Fruit fly (Drosophila melanogaster) whole organism, pupa: ENCODE measurements around the gene CG32855.
A peak's percentile ranks its signal among the peaks of the same experiment; 100 is the strongest.

Experiments
- CG10348 ChIP-seq: fragments of 200-800 bp; sonication (Bioruptor generic); IDR thresholded peaks from 2 replicates; pipeline ENCODE4 v1.3.6; 2022; ENCODE audit warnings: missing biosample characterization, missing genetic modification characterization
- CG12605 ChIP-seq: fragments of 200-800 bp; sonication (Bioruptor generic); IDR thresholded peaks from 2 replicates; pipeline ENCODE4 v1.3.6; 2022; ENCODE audit warnings: missing biosample characterization, missing genetic modification characterization
- CG13204 ChIP-seq: fragments of 200-800 bp; sonication (Bioruptor generic); optimal IDR thresholded peaks from 2 replicates; lab custom pipeline; 2018; ENCODE audit warnings: missing biosample characterization, mild to moderate bottlenecking, missing genetic modification characterization, moderate library complexity
- CG14655 ChIP-seq: fragments of 200-800 bp; sonication (Bioruptor generic); optimal IDR thresholded peaks from 3 replicates; lab custom pipeline; 2017; ENCODE audit warnings: mild to moderate bottlenecking, missing biosample characterization, missing genetic modification reagents, missing genetic modification characterization
- CG15710 ChIP-seq: fragments of 200-800 bp; sonication (Bioruptor generic); optimal IDR thresholded peaks from 2 replicates; lab custom pipeline; 2018; ENCODE audit warnings: missing biosample characterization, mild to moderate bottlenecking, missing genetic modification characterization, moderate library complexity
- CG17806 ChIP-seq: fragments of 200-800 bp; sonication (Bioruptor generic); optimal IDR thresholded peaks from 2 replicates; lab custom pipeline; 2018; ENCODE audit warnings: missing biosample characterization, mild to moderate bottlenecking, missing genetic modification characterization, moderate library complexity
- CG32121 ChIP-seq: fragments of 200-800 bp; sonication (Bioruptor generic); IDR thresholded peaks from 2 replicates; pipeline ENCODE4 v1.3.6; 2022; ENCODE audit warnings: missing biosample characterization, missing genetic modification characterization
- CG34367 ChIP-seq: fragments of 200-800 bp; sonication (Bioruptor generic); optimal IDR thresholded peaks from 2 replicates; lab custom pipeline; 2018; ENCODE audit warnings: missing biosample characterization, mild to moderate bottlenecking, missing genetic modification characterization
- CG4496 ChIP-seq: fragments of 200-800 bp; sonication (Bioruptor generic); IDR thresholded peaks from 3 replicates; pipeline ENCODE4 v1.3.6; 2022; ENCODE audit warnings: missing biosample characterization, missing genetic modification characterization
- CG8159 ChIP-seq: fragments of 200-800 bp; sonication (Bioruptor generic); optimal IDR thresholded peaks from 3 replicates; lab custom pipeline; 2018; ENCODE audit warnings: missing biosample characterization, mild to moderate bottlenecking, missing genetic modification characterization, moderate library complexity
- CG8301 ChIP-seq: fragments of 200-800 bp; sonication (Bioruptor generic); optimal IDR thresholded peaks from 2 replicates; lab custom pipeline; 2018; ENCODE audit warnings: missing biosample characterization, mild to moderate bottlenecking, missing genetic modification characterization
- CG9948 ChIP-seq: fragments of 200-800 bp; sonication (Bioruptor generic); optimal IDR thresholded peaks from 2 replicates; lab custom pipeline; 2018; ENCODE audit warnings: missing biosample characterization, mild to moderate bottlenecking, missing genetic modification characterization, moderate library complexity
- D1 ChIP-seq: fragments of 200-800 bp; sonication (Bioruptor generic); optimal IDR thresholded peaks from 2 replicates; lab custom pipeline; 2018; ENCODE audit warnings: missing biosample characterization, mild to moderate bottlenecking, missing genetic modification characterization, moderate library complexity
- EcR ChIP-seq: fragments of 200-800 bp; sonication (Bioruptor generic); optimal IDR thresholded peaks from 3 replicates; lab custom pipeline; 2019; ENCODE audit warnings: missing biosample characterization, missing genetic modification characterization, mild to moderate bottlenecking, moderate library complexity, missing genetic modification reagents
- Ets98B ChIP-seq: fragments of 200-800 bp; sonication (Bioruptor generic); IDR thresholded peaks from 2 replicates; pipeline ENCODE4 v1.3.6; 2022; ENCODE audit warnings: missing biosample characterization, missing genetic modification characterization
- Pif1A ChIP-seq: fragments of 200-800 bp; sonication (Bioruptor generic); optimal IDR thresholded peaks from 3 replicates; lab custom pipeline; 2016; ENCODE audit warnings: missing biosample characterization, missing genetic modification characterization
- Pif1B ChIP-seq: fragments of 200-800 bp; sonication (Bioruptor generic); optimal IDR thresholded peaks from 3 replicates; lab custom pipeline; 2016; ENCODE audit warnings: missing biosample characterization, missing genetic modification characterization
- Snoo ChIP-seq: fragments of 200-800 bp; sonication (Bioruptor generic); optimal IDR thresholded peaks from 3 replicates; lab custom pipeline; 2017; ENCODE audit warnings: missing biosample characterization, mild to moderate bottlenecking, missing genetic modification characterization, inconsistent platforms
- fd96Ca ChIP-seq: fragments of 200-800 bp; sonication (Bioruptor generic); IDR thresholded peaks from 3 replicates; pipeline ENCODE4 v1.3.6; 2022; ENCODE audit warnings: missing biosample characterization, missing genetic modification characterization
- gl ChIP-seq: fragments of 200-800 bp; sonication (Bioruptor generic); optimal IDR thresholded peaks from 2 replicates; lab custom pipeline; 2018; ENCODE audit warnings: missing biosample characterization, mild to moderate bottlenecking, missing genetic modification characterization
- rn ChIP-seq: fragments of 200-800 bp; sonication (Bioruptor generic); IDR thresholded peaks from 2 replicates; pipeline ENCODE4 v1.3.6; 2022; ENCODE audit warnings: missing biosample characterization, missing genetic modification characterization

Gene CG32855

DNA sequence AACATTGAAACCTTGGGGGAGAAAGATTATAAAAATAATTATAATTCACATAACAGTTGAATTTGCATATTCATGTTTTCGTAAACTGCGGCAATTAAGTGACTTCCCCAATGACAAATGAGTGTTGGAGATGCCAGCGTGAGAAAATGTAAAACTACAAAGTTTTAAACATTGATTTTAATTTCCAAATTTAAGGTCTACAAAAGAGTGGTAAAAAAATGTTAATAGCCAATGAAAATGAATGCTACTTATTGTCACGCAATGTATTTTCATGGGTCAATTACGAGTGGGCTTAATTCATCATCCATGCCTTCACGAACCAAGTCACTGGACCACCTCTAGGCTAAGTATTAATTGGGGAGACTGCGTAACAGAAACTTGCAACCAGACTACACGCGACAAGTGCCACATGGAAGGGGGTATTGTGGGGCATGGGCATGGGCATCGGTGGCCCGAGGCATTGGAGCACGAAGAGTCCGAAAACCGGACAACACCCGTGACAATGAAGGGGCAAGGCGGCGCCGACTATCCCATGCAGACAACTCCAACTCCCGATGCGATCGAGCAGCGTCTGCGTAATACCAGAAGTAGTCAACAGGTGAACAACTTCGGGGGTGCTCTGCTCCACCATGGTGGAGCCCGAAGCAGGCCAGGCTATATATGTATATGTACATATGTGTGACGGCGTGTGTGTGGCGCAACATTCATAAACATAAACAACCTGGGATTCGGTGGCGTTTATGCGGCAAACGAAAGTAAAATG, 38.5 kb downstream of the CG32855 start:
- no peak for TF ChIP-seq gl (tag; lab: Kevin White, UChicago)
- no peak for TF ChIP-seq CG32121 (GFP tag; lab: Robert Waterston, UW)
- TF ChIP-seq D1 (tag; lab: Kevin White, UChicago), result no peak
- no peak for TF ChIP-seq Ets98B (GFP tag; lab: Robert Waterston, UW)
- TF ChIP-seq CG17806 (tag; lab: Kevin White, UChicago), result peak; percentile 10
- TF ChIP-seq CG4496, result peak; percentile 28; the same call in 2 of the 3 replicates
- no peak for TF ChIP-seq CG12605
- TF ChIP-seq Pif1B (GFP tag; lab: Kevin White, UChicago), result peak; percentile 16
- peak; percentile 36 for TF ChIP-seq CG8301 (tag; lab: Kevin White, UChicago)
- TF ChIP-seq CG8159, result peak; percentile 17
- TF ChIP-seq CG13204, result no peak
- TF ChIP-seq CG34367 (tag; lab: Kevin White, UChicago), result no peak
- TF ChIP-seq CG10348 (GFP tag; lab: Robert Waterston, UW), result 0 out of 2 replicates have a peak, but pooled peaks have one; percentile 9
- TF ChIP-seq EcR (GFP tag; lab: Kevin White, UChicago), result peak; percentile 82
- no peak for TF ChIP-seq CG15710 (tag; lab: Kevin White, UChicago)
- TF ChIP-seq Snoo (tag; lab: Kevin White, UChicago), result peak; percentile 9
- TF ChIP-seq CG9948 (tag; lab: Kevin White, UChicago), result no peak
- TF ChIP-seq fd96Ca (GFP tag; lab: Robert Waterston, UW), result 0 out of 3 replicates have a peak, but pooled peaks have one; percentile 46
- TF ChIP-seq rn (GFP tag; lab: Robert Waterston, UW), result no peak
- TF ChIP-seq Pif1A (GFP tag; lab: Kevin White, UChicago), result peak; percentile 11
- no peak for TF ChIP-seq CG14655 (GFP tag; lab: Kevin White, UChicago)

DNA sequence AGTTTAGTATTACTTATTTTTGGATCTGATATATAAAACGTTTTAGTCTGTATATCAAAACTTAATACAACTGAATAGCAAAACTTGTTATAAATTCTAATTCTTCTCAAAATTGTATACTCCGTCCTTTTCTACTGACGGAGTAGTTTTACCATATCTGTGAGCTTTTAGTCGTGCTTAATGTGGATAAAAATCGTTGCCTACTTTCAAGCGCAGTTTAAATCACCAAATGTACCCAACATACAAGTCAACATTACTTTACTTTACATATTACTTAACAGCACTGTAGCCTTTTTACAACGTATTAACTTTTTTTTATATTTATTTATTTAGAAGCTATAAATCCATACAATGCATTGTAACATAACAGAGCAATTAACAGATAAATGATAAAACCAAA, 39.9 kb downstream of the CG32855 start:
- no peak for TF ChIP-seq CG8301 (tag; lab: Kevin White, UChicago)
- no peak for TF ChIP-seq CG34367 (tag; lab: Kevin White, UChicago)
- TF ChIP-seq gl (tag; lab: Kevin White, UChicago), result no peak
- TF ChIP-seq CG32121 (GFP tag; lab: Robert Waterston, UW), result no peak
- TF ChIP-seq D1 (tag; lab: Kevin White, UChicago), result peak; percentile 38
- TF ChIP-seq fd96Ca (GFP tag; lab: Robert Waterston, UW), result no peak
- TF ChIP-seq Pif1B (GFP tag; lab: Kevin White, UChicago), result no peak

DNA sequence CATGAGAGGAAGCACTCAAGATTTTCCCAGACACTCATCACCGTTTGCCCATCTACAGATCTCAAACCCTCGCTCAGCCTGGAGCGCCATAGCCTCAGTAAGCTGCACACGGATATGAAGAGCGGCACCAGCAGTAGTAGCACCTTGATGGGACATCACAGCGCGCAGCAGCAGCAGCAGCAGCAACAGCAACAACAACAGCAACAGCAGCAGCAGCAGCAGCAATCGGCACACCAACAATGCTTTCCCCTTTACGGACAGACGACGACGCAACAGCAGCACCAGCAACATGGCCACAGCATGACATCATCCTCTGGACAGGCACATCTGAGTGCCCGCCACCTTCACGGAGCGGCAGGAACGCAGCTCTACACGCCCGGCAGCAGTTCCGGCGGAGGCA, 41.2 kb downstream of the CG32855 start:
- TF ChIP-seq CG13204 (no peak), D1 (tag; lab: Kevin White, UChicago) (no peak), CG12605 (no peak), CG34367 (tag; lab: Kevin White, UChicago) (no peak), CG4496 (no peak), fd96Ca (GFP tag; lab: Robert Waterston, UW) (no peak), Pif1B (GFP tag; lab: Kevin White, UChicago) (no peak), CG15710 (tag; lab: Kevin White, UChicago) (no peak), Pif1A (GFP tag; lab: Kevin White, UChicago) (no peak), gl (tag; lab: Kevin White, UChicago) (no peak), CG9948 (tag; lab: Kevin White, UChicago) (no peak), CG8301 (tag; lab: Kevin White, UChicago) (no peak), CG17806 (tag; lab: Kevin White, UChicago) (no peak), rn (GFP tag; lab: Robert Waterston, UW) (no peak)

DNA sequence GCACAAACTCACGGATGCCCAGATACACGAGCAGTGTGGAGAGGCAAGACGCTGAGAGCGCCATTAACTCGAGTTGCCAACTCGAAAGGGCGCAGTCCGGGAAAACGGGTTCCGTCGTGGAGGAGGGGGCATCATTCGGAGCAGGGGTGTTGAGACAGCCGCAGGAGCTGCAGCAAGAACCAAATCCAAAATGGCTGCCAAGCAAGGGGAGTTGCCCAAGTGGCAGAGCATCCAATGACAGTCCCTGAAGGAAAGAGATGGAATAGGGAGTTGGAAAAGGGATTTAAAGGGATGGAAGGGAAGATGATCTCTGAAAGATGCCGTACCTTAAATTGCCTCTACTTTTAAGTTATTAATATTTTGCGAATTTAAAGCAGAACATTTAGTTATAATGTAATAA, 42.7 kb downstream of the CG32855 start:
- TF ChIP-seq D1 (tag; lab: Kevin White, UChicago), result peak; percentile 15
- no peak for TF ChIP-seq CG9948 (tag; lab: Kevin White, UChicago)
- no peak for TF ChIP-seq CG15710 (tag; lab: Kevin White, UChicago)
- no peak for TF ChIP-seq Pif1B (GFP tag; lab: Kevin White, UChicago)
- TF ChIP-seq CG8159, result no peak
- TF ChIP-seq, all 21 proteins: peak for 1

DNA sequence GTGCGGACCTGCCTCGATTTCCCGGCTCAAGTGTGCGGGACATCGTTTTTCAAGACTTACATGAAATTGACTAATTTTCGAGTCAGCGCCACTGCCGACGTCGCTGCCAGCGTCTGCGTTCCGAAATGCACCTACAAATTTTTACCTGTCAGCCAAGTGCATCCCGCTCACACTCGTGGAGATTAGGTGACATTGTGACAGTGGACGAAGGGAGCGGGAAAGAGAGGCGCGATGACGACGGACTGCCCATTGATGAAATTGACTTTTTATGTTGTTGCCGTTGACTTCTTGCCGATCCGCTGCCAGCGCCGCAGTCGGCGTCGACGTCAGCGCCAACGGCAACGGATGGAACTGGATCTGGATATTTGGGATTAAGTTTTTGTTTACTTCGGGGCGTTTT, 46.6 kb downstream of the CG32855 start:
- TF ChIP-seq EcR (GFP tag; lab: Kevin White, UChicago) (no peak), CG10348 (GFP tag; lab: Robert Waterston, UW) (no peak), CG34367 (tag; lab: Kevin White, UChicago) (no peak), Snoo (tag; lab: Kevin White, UChicago) (no peak), D1 (tag; lab: Kevin White, UChicago) (no peak), rn (GFP tag; lab: Robert Waterston, UW) (no peak), CG15710 (tag; lab: Kevin White, UChicago) (no peak), Ets98B (GFP tag; lab: Robert Waterston, UW) (no peak), CG4496 (no peak), CG13204 (no peak), Pif1B (GFP tag; lab: Kevin White, UChicago) (no peak)

DNA sequence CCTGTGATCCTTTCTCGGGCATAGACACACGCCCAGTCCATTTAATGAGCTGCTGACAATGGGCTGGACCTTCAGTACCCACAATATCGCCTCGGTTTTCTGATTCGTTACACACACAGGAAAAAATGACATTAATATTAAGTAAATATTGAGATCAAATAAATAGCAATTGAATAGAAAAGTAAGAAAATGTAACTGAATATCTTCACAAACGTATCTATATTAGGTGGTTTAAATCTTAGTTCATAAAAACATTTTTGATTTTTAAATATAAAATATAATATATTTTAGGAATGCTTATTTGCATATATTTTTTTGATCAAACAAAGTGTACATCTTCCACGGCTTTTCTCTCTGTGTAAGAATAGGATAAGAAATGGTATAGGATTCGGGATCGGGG, 47.1 kb downstream of the CG32855 start:
- TF ChIP-seq CG4496 (no peak), CG15710 (tag; lab: Kevin White, UChicago) (no peak)
